Worm (Caenorhabditis elegans): Measurements from ENCODE around the gene tbx-34.

The tbx-34 gene

ce11 chrIII:11241583-11242187 is 23.6 kb upstream of the tbx-34 start:
- TF ChIP-seq egl-18 (GFP tag; IDR thresholded peaks at IDR 0.05), result no peak
- TF ChIP-seq nhr-80 (tag; optimal IDR thresholded peaks at IDR 0.05), result peak; percentile 82
- no peak for TF ChIP-seq bed-2 (GFP tag; IDR thresholded peaks at IDR 0.05)
- TF ChIP-seq D2030.7 (GFP tag; IDR thresholded peaks at IDR 0.05), result no peak

DNA sequence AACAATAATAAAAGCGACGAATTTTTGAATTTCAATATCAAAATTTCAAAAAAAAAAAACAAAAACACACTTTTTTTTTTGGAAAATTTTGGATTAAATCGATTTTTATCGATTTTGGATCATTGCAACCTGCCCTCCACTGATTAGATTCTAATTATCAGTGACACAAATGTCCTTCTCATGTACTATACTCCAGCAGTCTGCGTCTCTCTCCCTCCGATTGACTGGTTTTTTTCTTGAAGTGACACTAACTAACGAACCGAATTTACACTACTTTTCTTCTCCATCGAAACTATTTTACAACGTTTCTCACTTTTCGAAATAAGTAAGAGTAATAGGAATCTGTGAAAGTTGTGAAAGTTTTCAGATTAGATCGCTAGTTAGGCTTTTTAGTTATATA is 22.7 kb upstream of the tbx-34 start:
- TF ChIP-seq aptf-3 (GFP tag; IDR thresholded peaks at IDR 0.05) (no peak), zfh-2 (GFP tag; conservative IDR thresholded peaks at IDR 0.05) (no peak), hmg-1.2 (GFP tag; IDR thresholded peaks at IDR 0.05) (peak; percentile 7; the same call in 1 of the 2 replicates), Y56A3A.18 (GFP tag; IDR thresholded peaks at IDR 0.05) (no peak), lin-40 (tag; optimal IDR thresholded peaks at IDR 0.05) (no peak), madf-3 (GFP tag; IDR thresholded peaks at IDR 0.05) (no peak), athp-1 (tag; optimal IDR thresholded peaks at IDR 0.05) (no peak), nhr-80 (tag; optimal IDR thresholded peaks at IDR 0.05) (peak; percentile 61), cebp-1 (GFP tag; IDR thresholded peaks at IDR 0.05) (no peak), cebp-1 (tag; optimal IDR thresholded peaks at IDR 0.05) (peak; percentile 7), ztf-18 (tag; optimal IDR thresholded peaks at IDR 0.05) (no peak), bed-1 (GFP tag; IDR thresholded peaks at IDR 0.05) (no peak), ztf-6 (GFP tag; IDR thresholded peaks at IDR 0.05) (no peak), mcd-1 (GFP tag; IDR thresholded peaks at IDR 0.05) (no peak), nfya-2 (GFP tag; IDR thresholded peaks at IDR 0.05) (no peak), lsl-1 (GFP tag; optimal IDR thresholded peaks at IDR 0.05) (no peak), tbp1 (GFP tag; optimal IDR thresholded peaks at IDR 0.05) (no peak), mxl-1 (tag; optimal IDR thresholded peaks at IDR 0.05) (no peak), B0336.3 (GFP tag; IDR thresholded peaks at IDR 0.05) (no peak), nhr-179 (tag; optimal IDR thresholded peaks at IDR 0.05) (no peak), madf-6 (GFP tag; IDR thresholded peaks at IDR 0.05) (no peak)

- TF ChIP-seq nhr-90 (tag; optimal IDR thresholded peaks at IDR 0.05), result no peak
- peak; percentile 51; the same call in 1 of the 2 replicates for TF ChIP-seq lin-26 (GFP tag; IDR thresholded peaks at IDR 0.05)
Observed at ce11 chrIII:11238790-11239189, 20.7 kb upstream of the tbx-34 start.

DNA sequence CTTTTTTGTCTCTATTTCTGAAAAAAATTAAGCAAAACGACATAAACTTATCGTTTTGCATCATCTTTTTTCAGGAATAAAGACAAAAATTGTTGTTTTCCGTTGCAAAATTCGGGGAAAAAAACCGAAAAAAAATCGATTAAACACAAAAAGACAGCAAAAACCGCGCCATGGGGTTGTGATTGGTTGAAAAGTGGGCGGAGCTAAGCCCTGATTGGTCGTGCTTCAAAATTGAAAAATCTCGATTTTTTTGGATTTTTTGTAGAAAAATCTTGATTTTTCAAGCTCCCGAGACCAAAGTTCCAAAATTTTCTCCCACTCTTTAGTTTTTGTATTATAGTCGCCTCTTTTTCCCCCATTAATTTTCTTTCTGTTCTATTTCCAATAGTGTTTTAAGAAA is 20.3 kb upstream of the tbx-34 start:
- TF ChIP-seq pbrm-1 (GFP tag; IDR thresholded peaks at IDR 0.05), result 0 out of 2 replicates have a peak, but pooled peaks have one; percentile 21
- no peak for TF ChIP-seq T26A5.8 (tag; optimal IDR thresholded peaks at IDR 0.05)
- no peak for TF ChIP-seq nfya-1 (tag; optimal IDR thresholded peaks at IDR 0.05; ENCODE audit: borderline replicate concordance, insufficient read depth)
- no peak for TF ChIP-seq dpl-1 (GFP tag; optimal IDR thresholded peaks at IDR 0.05)
- no peak for TF ChIP-seq efl-1 (GFP tag; optimal IDR thresholded peaks at IDR 0.05)
- TF ChIP-seq ztf-26 (tag; optimal IDR thresholded peaks at IDR 0.05), result no peak
- no peak for TF ChIP-seq Y79H2A.3 (GFP tag; conservative IDR thresholded peaks at IDR 0.05)
- no peak for TF ChIP-seq hsf-1 (GFP tag; IDR thresholded peaks at IDR 0.05)
- no peak for TF ChIP-seq F33H1.4 (GFP tag; IDR thresholded peaks at IDR 0.05)
- TF ChIP-seq ekl-4 (GFP tag; IDR thresholded peaks at IDR 0.05), result peak; percentile 40; the same call in 1 of the 2 replicates
- TF ChIP-seq nhr-90 (tag; optimal IDR thresholded peaks at IDR 0.05), result no peak
- no peak for TF ChIP-seq tbp1 (GFP tag; optimal IDR thresholded peaks at IDR 0.05)
- TF ChIP-seq rec-8 (tag; optimal IDR thresholded peaks at IDR 0.05), result no peak
- TF ChIP-seq B0261.1 (tag; optimal IDR thresholded peaks at IDR 0.05), result no peak
- TF ChIP-seq madf-6 (GFP tag; IDR thresholded peaks at IDR 0.05), result 0 out of 2 replicates have a peak, but pooled peaks have one; percentile 20
- no peak for TF ChIP-seq K11D2.4 (GFP tag; IDR thresholded peaks at IDR 0.05)
- no peak for TF ChIP-seq hmg-20 (GFP tag; IDR thresholded peaks at IDR 0.05)
- no peak for TF ChIP-seq nfyb-1 (GFP tag; IDR thresholded peaks at IDR 0.05)
